Fruit fly (Drosophila melanogaster) whole organism, embryonic: ENCODE data around the gene CG3222.

Source experiments
- BEAF-32 ChIP-seq: fragments of 200-800 bp; sonication (Bioruptor generic); optimal IDR thresholded peaks from 3 replicates; lab custom pipeline; 2017; ENCODE audit warnings: missing biosample characterization, missing genetic modification characterization, mild to moderate bottlenecking, moderate library complexity, missing genetic modification reagents
- Bgb ChIP-seq: fragments of 200-800 bp; sonication (Bioruptor generic); IDR thresholded peaks from 2 replicates; pipeline ENCODE4 v1.3.6; 2022; ENCODE audit warnings: missing biosample characterization, missing genetic modification characterization; ENCODE audit not compliant: partially characterized antibody
- CG10979 ChIP-seq: fragments of 200-800 bp; sonication (Bioruptor generic); optimal IDR thresholded peaks from 2 replicates; lab custom pipeline; 2018; ENCODE audit warnings: missing biosample characterization, mild to moderate bottlenecking, missing genetic modification characterization, moderate library complexity
- CG12104 ChIP-seq: fragments of 200-800 bp; sonication (Bioruptor generic); optimal IDR thresholded peaks from 3 replicates; lab custom pipeline; 2016; ENCODE audit warnings: missing biosample characterization, missing genetic modification characterization
- CG13775 ChIP-seq: fragments of 200-800 bp; sonication (Bioruptor generic); optimal IDR thresholded peaks from 3 replicates; lab custom pipeline; 2017; ENCODE audit warnings: missing biosample characterization, mild to moderate bottlenecking, missing genetic modification characterization
- CG1529 ChIP-seq: fragments of 200-800 bp; sonication (Bioruptor generic); optimal IDR thresholded peaks from 3 replicates; lab custom pipeline; 2018; ENCODE audit warnings: missing biosample characterization, missing genetic modification characterization
- CG15479 ChIP-seq: fragments of 200-800 bp; sonication (Bioruptor generic); optimal IDR thresholded peaks from 3 replicates; lab custom pipeline; 2019; ENCODE audit warnings: missing biosample characterization, mild to moderate bottlenecking, missing genetic modification characterization, moderate library complexity
- CG15601 ChIP-seq: fragments of 200-800 bp; sonication (Bioruptor generic); optimal IDR thresholded peaks from 3 replicates; lab custom pipeline; 2019; ENCODE audit warnings: missing biosample characterization, mild to moderate bottlenecking, missing genetic modification characterization, moderate library complexity
- CG17186 ChIP-seq: fragments of 200-800 bp; sonication (Bioruptor generic); optimal IDR thresholded peaks from 3 replicates; lab custom pipeline; 2017; ENCODE audit warnings: missing biosample characterization, missing genetic modification reagents, missing genetic modification characterization
- CG17802 ChIP-seq: fragments of 200-800 bp; sonication (Bioruptor generic); optimal IDR thresholded peaks from 2 replicates; lab custom pipeline; 2018; ENCODE audit warnings: missing biosample characterization, mild to moderate bottlenecking, missing genetic modification characterization, moderate library complexity
- CG18599 ChIP-seq: fragments of 200-800 bp; sonication (Bioruptor generic); optimal IDR thresholded peaks from 3 replicates; lab custom pipeline; 2017; ENCODE audit warnings: missing biosample characterization, missing genetic modification characterization, mild to moderate bottlenecking, moderate library complexity, missing genetic modification reagents
- CG18619 ChIP-seq: fragments of 200-800 bp; sonication (Bioruptor generic); optimal IDR thresholded peaks from 3 replicates; lab custom pipeline; 2017; ENCODE audit warnings: missing biosample characterization, mild to moderate bottlenecking, missing genetic modification characterization
- CG2120 ChIP-seq: fragments of 200-800 bp; sonication (Bioruptor generic); optimal IDR thresholded peaks from 3 replicates; lab custom pipeline; 2016; ENCODE audit warnings: missing biosample characterization, missing genetic modification characterization
- CG31441 ChIP-seq: fragments of 200-800 bp; sonication (Bioruptor generic); IDR thresholded peaks from 2 replicates; pipeline ENCODE4 v1.3.6; 2022; ENCODE audit warnings: missing biosample characterization, missing genetic modification characterization
- CG4360 ChIP-seq: fragments of 200-800 bp; sonication (Bioruptor generic); IDR thresholded peaks from 2 replicates; pipeline ENCODE4 v1.3.6; 2022; ENCODE audit warnings: missing biosample characterization, missing genetic modification characterization
- CG5245 ChIP-seq: fragments of 200-800 bp; sonication (Bioruptor generic); optimal IDR thresholded peaks from 3 replicates; lab custom pipeline; 2016; ENCODE audit warnings: missing biosample characterization, missing genetic modification characterization
- CG6689 ChIP-seq: fragments of 200-800 bp; sonication (Bioruptor generic); IDR thresholded peaks from 2 replicates; pipeline ENCODE4 v1.3.6; 2022; ENCODE audit warnings: missing biosample characterization, missing genetic modification characterization
- CG7271 ChIP-seq: fragments of 200-800 bp; sonication (Bioruptor generic); optimal IDR thresholded peaks from 2 replicates; lab custom pipeline; 2018; ENCODE audit warnings: missing biosample characterization, mild to moderate bottlenecking, missing genetic modification characterization, moderate library complexity
- CG7745 ChIP-seq: fragments of 200-800 bp; sonication (Bioruptor generic); optimal IDR thresholded peaks from 2 replicates; lab custom pipeline; 2018; ENCODE audit warnings: missing biosample characterization, mild to moderate bottlenecking, missing genetic modification characterization, moderate library complexity
- CG7987 ChIP-seq: fragments of 200-800 bp; sonication (Bioruptor generic); optimal IDR thresholded peaks from 2 replicates; lab custom pipeline; 2018; ENCODE audit warnings: missing biosample characterization, mild to moderate bottlenecking, missing genetic modification characterization, moderate library complexity
- Camta ChIP-seq: fragments of 200-800 bp; sonication (Bioruptor generic); optimal IDR thresholded peaks from 2 replicates; lab custom pipeline; 2016; ENCODE audit warnings: missing biosample characterization, missing genetic modification characterization
- CrebB ChIP-seq: fragments of 200-800 bp; sonication (Bioruptor generic); optimal IDR thresholded peaks from 3 replicates; lab custom pipeline; 2018; ENCODE audit warnings: missing biosample characterization, mild to moderate bottlenecking, missing genetic modification characterization
- Drgx ChIP-seq: fragments of 200-800 bp; sonication (Bioruptor generic); IDR thresholded peaks from 2 replicates; pipeline ENCODE4 v1.3.6; 2022; ENCODE audit warnings: missing biosample characterization, missing genetic modification characterization
- Eip74EF ChIP-seq, 2 experiments: fragments of 200-800 bp in 1 of 2; fragments of >200 bp in 1 of 2; sonication (Bioruptor generic) in 1 of 2; optimal IDR thresholded peaks; 2 replicates each; lab custom pipeline; 2017 to 2019; ENCODE audit warnings: missing biosample characterization in 2 of 2, missing genetic modification characterization in 2 of 2, mild to moderate bottlenecking in 1 of 2, moderate library complexity in 1 of 2
- Elba2 ChIP-seq: fragments of 200-800 bp; sonication (Bioruptor generic); optimal IDR thresholded peaks from 3 replicates; lab custom pipeline; 2016; ENCODE audit warnings: missing biosample characterization, missing genetic modification characterization
- Hand ChIP-seq: fragments of 200-800 bp; sonication (Bioruptor generic); optimal IDR thresholded peaks from 2 replicates; lab custom pipeline; 2017; ENCODE audit warnings: mild to moderate bottlenecking, missing biosample characterization, missing genetic modification reagents, missing genetic modification characterization
- Hsf ChIP-seq: fragments of 200-800 bp; sonication (Bioruptor generic); optimal IDR thresholded peaks from 3 replicates; lab custom pipeline; 2016; ENCODE audit warnings: missing biosample characterization, missing genetic modification characterization
- Lim3 ChIP-seq: fragments of 200-800 bp; sonication (Bioruptor generic); IDR thresholded peaks from 2 replicates; pipeline ENCODE4 v1.3.6; 2022; ENCODE audit warnings: missing biosample characterization, missing genetic modification characterization
- MTF-1 ChIP-seq: fragments of 200-800 bp; sonication (Bioruptor generic); optimal IDR thresholded peaks from 2 replicates; lab custom pipeline; 2018; ENCODE audit warnings: missing biosample characterization, mild to moderate bottlenecking, missing genetic modification characterization, borderline replicate concordance
- NK7.1 ChIP-seq: fragments of 200-800 bp; sonication (Bioruptor generic); optimal IDR thresholded peaks from 3 replicates; lab custom pipeline; 2016; ENCODE audit warnings: missing biosample characterization, missing genetic modification characterization
- Optix ChIP-seq: fragments of 200-800 bp; sonication (Bioruptor generic); IDR thresholded peaks from 3 replicates; pipeline ENCODE4 v1.3.6; 2022; ENCODE audit warnings: missing biosample characterization, missing genetic modification characterization
- Tbp ChIP-seq: fragments of >200 bp; optimal IDR thresholded peaks from 2 replicates; lab custom pipeline; 2018; ENCODE audit warnings: missing biosample characterization, missing genetic modification characterization
- Trl ChIP-seq, 3 experiments: fragments of >200 bp in 2 of 3; fragments of 200-800 bp in 1 of 3; sonication (Bioruptor generic) in 1 of 3; optimal IDR thresholded peaks; 2 replicates in 1 of 3; 3 replicates in 2 of 3; lab custom pipeline; 2016 to 2017; ENCODE audit warnings: missing biosample characterization in 1 of 3, missing genetic modification characterization in 1 of 3
- Vsx1 ChIP-seq: fragments of 200-800 bp; sonication (Bioruptor generic); optimal IDR thresholded peaks from 2 replicates; lab custom pipeline; 2017; ENCODE audit warnings: missing biosample characterization, mild to moderate bottlenecking, missing genetic modification characterization, missing genetic modification reagents
- Xrp1 ChIP-seq: fragments of 200-800 bp; sonication (Bioruptor generic); IDR thresholded peaks from 2 replicates; pipeline ENCODE4 v1.3.6; 2022; ENCODE audit warnings: missing biosample characterization, missing genetic modification characterization
- al ChIP-seq: fragments of 200-800 bp; sonication (Bioruptor generic); IDR thresholded peaks from 2 replicates; pipeline ENCODE4 v1.3.6; 2022; ENCODE audit warnings: missing biosample characterization, missing genetic modification characterization
- ase ChIP-seq: fragments of 200-800 bp; sonication (Bioruptor generic); IDR thresholded peaks from 3 replicates; pipeline ENCODE4 v1.3.6; 2022; ENCODE audit warnings: missing biosample characterization, missing genetic modification characterization
- cato ChIP-seq: fragments of 200-800 bp; sonication (Bioruptor generic); optimal IDR thresholded peaks from 2 replicates; lab custom pipeline; 2016; ENCODE audit warnings: missing biosample characterization, missing genetic modification characterization, borderline replicate concordance
- ci ChIP-seq: fragments of 200-800 bp; sonication (Bioruptor generic); IDR thresholded peaks from 3 replicates; pipeline ENCODE4 v1.3.6; 2022; ENCODE audit warnings: missing biosample characterization, missing genetic modification characterization
- crp ChIP-seq, 2 experiments: fragments of 200-800 bp; sonication (Bioruptor generic); optimal IDR thresholded peaks; 2 replicates in 1 of 2; 3 replicates in 1 of 2; lab custom pipeline; 2017; ENCODE audit warnings: missing biosample characterization in 2 of 2, missing genetic modification characterization in 2 of 2, mild to moderate bottlenecking in 1 of 2, moderate library complexity in 1 of 2
- ewg ChIP-seq: fragments of 200-800 bp; sonication (Bioruptor generic); optimal IDR thresholded peaks from 3 replicates; lab custom pipeline; 2017; ENCODE audit warnings: mild to moderate bottlenecking, missing biosample characterization, missing genetic modification reagents, missing genetic modification characterization
- fd102C ChIP-seq: fragments of 200-800 bp; sonication (Bioruptor generic); optimal IDR thresholded peaks from 2 replicates; lab custom pipeline; 2018; ENCODE audit warnings: missing biosample characterization, mild to moderate bottlenecking, missing genetic modification characterization, moderate library complexity
- ham ChIP-seq: fragments of 200-800 bp; sonication (Bioruptor generic); IDR thresholded peaks from 2 replicates; pipeline ENCODE4 v1.3.6; 2022; ENCODE audit warnings: missing biosample characterization, missing genetic modification characterization
- hth ChIP-seq: fragments of >200 bp; optimal IDR thresholded peaks from 2 replicates; lab custom pipeline; 2017; ENCODE audit warnings: inconsistent platforms
- mam ChIP-seq: fragments of 200-800 bp; sonication (Bioruptor generic); optimal IDR thresholded peaks from 3 replicates; lab custom pipeline; 2016; ENCODE audit warnings: missing biosample characterization, missing genetic modification characterization
- otp ChIP-seq: fragments of 200-800 bp; sonication (Bioruptor generic); IDR thresholded peaks from 3 replicates; pipeline ENCODE4, ENCODE4 v1.3.6; 2022; ENCODE audit warnings: missing biosample characterization, missing genetic modification characterization
- prd ChIP-seq, 3 experiments: fragments of >200 bp in 2 of 3; fragments of 200-800 bp in 1 of 3; sonication (Bioruptor generic) in 1 of 3; optimal IDR thresholded peaks in 2 of 3; IDR thresholded peaks in 1 of 3; 2 replicates in 2 of 3; 3 replicates in 1 of 3; pipeline versions ENCODE4 v1.3.6 to Lab custom; 2017 to 2022; ENCODE audit warnings: missing biosample characterization in 1 of 3, missing genetic modification characterization in 1 of 3
- sug ChIP-seq: fragments of 200-800 bp; optimal IDR thresholded peaks from 2 replicates; lab custom pipeline; 2019; ENCODE audit warnings: missing biosample characterization, mild to moderate bottlenecking, missing genetic modification characterization, moderate library complexity

The CG3222 gene

DNA sequence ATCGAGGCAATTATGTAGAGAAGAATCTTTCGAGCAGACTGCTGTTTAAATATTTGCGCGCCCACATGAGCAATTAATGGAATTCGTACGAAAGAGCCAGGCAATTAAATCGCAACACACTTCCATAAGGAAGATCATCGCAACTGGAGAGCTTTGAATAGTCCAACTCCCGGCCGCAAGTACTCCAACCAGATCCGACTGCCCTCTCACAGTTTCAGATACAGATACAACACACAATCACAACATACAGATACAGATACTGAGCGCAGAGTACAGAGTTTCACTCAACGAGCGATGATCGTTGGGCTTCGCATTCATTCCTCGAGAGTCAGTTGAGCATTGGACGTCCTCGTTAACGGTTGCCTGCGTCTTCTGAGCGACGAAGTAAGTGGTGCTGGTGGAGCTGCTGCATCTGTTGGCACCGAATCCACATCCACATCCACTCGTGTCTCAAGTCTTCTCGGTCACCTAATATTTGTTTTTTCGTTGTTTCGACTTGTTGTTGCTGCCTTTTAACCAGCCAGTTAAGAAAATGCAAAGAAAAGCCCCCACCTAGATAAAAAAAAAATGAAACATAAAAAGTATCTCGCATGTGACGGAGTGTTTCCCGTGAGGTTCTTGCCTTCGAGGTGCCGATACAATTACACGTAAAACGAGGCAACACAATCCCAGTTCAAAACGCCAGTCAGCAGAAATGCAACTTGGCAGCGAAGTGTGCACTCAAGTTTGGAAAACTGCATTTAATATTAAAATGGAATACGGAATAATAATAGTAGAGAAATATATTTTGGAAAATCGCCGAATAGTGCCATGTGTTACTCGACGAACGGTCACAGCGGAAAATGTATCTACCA is 16.0 kb downstream of the CG3222 start, which contains the start of gene LanB2 (continued):
- TF ChIP-seq CG6689 (GFP tag; lab: Robert Waterston, UW): no peak
- TF ChIP-seq prd (optimal IDR thresholded peaks at IDR 0.05; lab: Kevin White, UChicago): no peak
- TF ChIP-seq prd (GFP tag; IDR thresholded peaks at IDR 0.05; lab: Robert Waterston, UW): no peak
- no peak for TF ChIP-seq CG13775 (GFP tag; lab: Kevin White, UChicago)
- TF ChIP-seq CG15479 (GFP tag; lab: Kevin White, UChicago): peak; percentile 58
- no peak for TF ChIP-seq CG31441 (GFP tag; lab: Robert Waterston, UW)
- peak; percentile 45 for TF ChIP-seq Hand
- TF ChIP-seq Optix (GFP tag; lab: Robert Waterston, UW): no peak
- TF ChIP-seq CG1529 (GFP tag; lab: Kevin White, UChicago): no peak
- no peak for TF ChIP-seq Elba2 (GFP tag; lab: Kevin White, UChicago)
- no peak for TF ChIP-seq CG7745 (tag; lab: Kevin White, UChicago)
- no peak for TF ChIP-seq Eip74EF (GFP tag; optimal IDR thresholded peaks at IDR 0.05; lab: Kevin White, UChicago)
- no peak for TF ChIP-seq CG17186 (GFP tag; lab: Kevin White, UChicago)
- no peak for TF ChIP-seq NK7.1 (GFP tag; lab: Kevin White, UChicago)
- no peak for TF ChIP-seq CG7271 (tag; lab: Kevin White, UChicago)
- no peak for TF ChIP-seq Bgb (GFP tag; lab: Robert Waterston, UW)
- TF ChIP-seq crp (GFP tag; optimal IDR thresholded peaks at IDR 0.05; lab: Kevin White, UChicago): no peak
- TF ChIP-seq CG5245 (GFP tag; lab: Kevin White, UChicago): no peak
- no peak for TF ChIP-seq al (GFP tag; lab: Robert Waterston, UW)
- no peak for TF ChIP-seq Xrp1 (GFP tag; lab: Robert Waterston, UW)
- no peak for TF ChIP-seq ham (GFP tag; lab: Robert Waterston, UW)
- no peak for TF ChIP-seq CG15601 (tag; lab: Kevin White, UChicago)
- no peak for TF ChIP-seq MTF-1 (GFP tag; lab: Kevin White, UChicago)
- peak; percentile 32 for TF ChIP-seq sug (tag; lab: Kevin White, UChicago)
- peak; percentile 64 for TF ChIP-seq CrebB (tag; lab: Kevin White, UChicago)
- TF ChIP-seq CG17802 (tag; lab: Kevin White, UChicago): no peak
- TF ChIP-seq ase: no peak
- no peak for TF ChIP-seq CG2120 (GFP tag; lab: Kevin White, UChicago)
- no peak for TF ChIP-seq ewg (GFP tag; lab: Kevin White, UChicago)
- TF ChIP-seq otp (GFP tag; lab: Robert Waterston, UW): no peak
- no peak for TF ChIP-seq Camta (GFP tag; lab: Kevin White, UChicago)
- no peak for TF ChIP-seq BEAF-32 (GFP tag; lab: Kevin White, UChicago)
- TF ChIP-seq Tbp: no peak
- peak; percentile 54 for TF ChIP-seq CG18599
- no peak for TF ChIP-seq CG10979 (tag; lab: Kevin White, UChicago)
- no peak for TF ChIP-seq CG12104 (GFP tag; lab: Kevin White, UChicago)
- no peak for TF ChIP-seq hth (lab: Kevin White, UChicago)
- TF ChIP-seq CG7987 (GFP tag; lab: Kevin White, UChicago): peak; percentile 16
- 0 out of 2 replicates have a peak, but pooled peaks have one; percentile 13 for TF ChIP-seq Drgx (GFP tag; lab: Robert Waterston, UW)
- TF ChIP-seq CG18619 (GFP tag; lab: Kevin White, UChicago): no peak
- TF ChIP-seq Lim3 (GFP tag; lab: Robert Waterston, UW): no peak
- peak; percentile 52; the same call in 1 of the 3 replicates for TF ChIP-seq ci (GFP tag; lab: Robert Waterston, UW)
- no peak for TF ChIP-seq CG4360
- no peak for TF ChIP-seq cato (GFP tag; lab: Kevin White, UChicago)
- TF ChIP-seq Vsx1 (GFP tag; lab: Kevin White, UChicago): no peak
- peak; percentile 14 for TF ChIP-seq fd102C (GFP tag; lab: Kevin White, UChicago)
- no peak for TF ChIP-seq Hsf (GFP tag; lab: Kevin White, UChicago)
- peak; percentile 63 to 71 for TF ChIP-seq Trl (optimal IDR thresholded peaks at IDR 0.05; lab: Kevin White, UChicago)
- no peak for TF ChIP-seq Trl (GFP tag; optimal IDR thresholded peaks at IDR 0.05; lab: Kevin White, UChicago)
- TF ChIP-seq mam (GFP tag; lab: Kevin White, UChicago): no peak
